Worm (Caenorhabditis elegans) whole organism, L4 larva: ENCODE results near the gene sto-2.

Experiments
- F26F4.8 ChIP-seq: fragments of 200-800 bp; sonication (Bioruptor generic); conservative IDR thresholded peaks from 2 replicates; pipeline ENCODE4 v1.3.6; 2022; ENCODE audit warnings: missing genetic modification characterization, missing compliant biosample characterization
- F49E8.2 ChIP-seq: sonication (generic microtip); optimal IDR thresholded peaks from 2 replicates; lab custom pipeline; 2016; ENCODE audit warnings: missing compliant biosample characterization, mild to moderate bottlenecking, missing genetic modification characterization, borderline replicate concordance
- ceh-20 ChIP-seq: fragments of 200-800 bp; sonication (Bioruptor generic); IDR thresholded peaks from 2 replicates; pipeline ENCODE4 v1.3.6; 2022; ENCODE audit warnings: missing genetic modification reagents, missing genetic modification characterization, missing compliant biosample characterization
- ceh-44 ChIP-seq: fragments of 200-800 bp; sonication (Bioruptor generic); IDR thresholded peaks from 2 replicates; pipeline ENCODE4 v1.3.6; 2022; ENCODE audit warnings: missing genetic modification reagents, missing genetic modification characterization, missing compliant biosample characterization
- ceh-82 ChIP-seq: sonication (generic microtip); optimal IDR thresholded peaks from 2 replicates; lab custom pipeline; 2017; ENCODE audit warnings: missing biosample characterization, missing genetic modification characterization
- ces-1 ChIP-seq: fragments of 150-350 bp; sonication (generic microtip); optimal IDR thresholded peaks from 4 replicates; lab custom pipeline; 2014; ENCODE audit warnings: missing biosample characterization, missing genetic modification reagents, missing genetic modification characterization
- ctbp-1 ChIP-seq: fragments of 200-800 bp; sonication (Bioruptor generic); IDR thresholded peaks from 2 replicates; pipeline ENCODE4 v1.3.6; 2022; ENCODE audit warnings: missing genetic modification reagents, missing genetic modification characterization, missing compliant biosample characterization
- daf-8 ChIP-seq: fragments of 200-800 bp; sonication (Bioruptor generic); IDR thresholded peaks from 2 replicates; pipeline ENCODE4 v1.3.6; 2022; ENCODE audit warnings: missing genetic modification characterization, missing compliant biosample characterization
- dmd-6 ChIP-seq: fragments of 200-800 bp; sonication (Bioruptor generic); IDR thresholded peaks from 2 replicates; pipeline ENCODE4 v1.3.6; 2022; ENCODE audit warnings: missing genetic modification reagents, missing genetic modification characterization, missing compliant biosample characterization
- dmd-8 ChIP-seq: fragments of 200-800 bp; sonication (Bioruptor generic); IDR thresholded peaks from 2 replicates; pipeline ENCODE4 v1.3.6; 2022; ENCODE audit warnings: missing genetic modification characterization, missing compliant biosample characterization
- dmd-9 ChIP-seq: fragments of 200-800 bp; sonication (Bioruptor generic); IDR thresholded peaks from 2 replicates; pipeline ENCODE4 v1.3.6; 2022; ENCODE audit warnings: missing genetic modification reagents, missing genetic modification characterization, missing compliant biosample characterization
- dpl-1 ChIP-seq: fragments of 150-350 bp; optimal IDR thresholded peaks from 2 replicates; lab custom pipeline; 2014; ENCODE audit warnings: missing biosample characterization, missing genetic modification reagents, missing genetic modification characterization
- dve-1 ChIP-seq: sonication (generic microtip); optimal IDR thresholded peaks from 2 replicates; lab custom pipeline; 2017; ENCODE audit warnings: antibody characterized with exemption, mild to moderate bottlenecking, missing genetic modification characterization, missing compliant biosample characterization; ENCODE audit not compliant: insufficient read depth
- egl-43 ChIP-seq: fragments of 200-800 bp; sonication (Bioruptor generic); IDR thresholded peaks from 2 replicates; pipeline ENCODE4 v1.3.6; 2022; ENCODE audit warnings: missing genetic modification reagents, missing genetic modification characterization, missing compliant biosample characterization
- fkh-10 ChIP-seq: fragments of 150-350 bp; optimal IDR thresholded peaks from 2 replicates; lab custom pipeline; 2014; ENCODE audit warnings: missing biosample characterization, missing genetic modification reagents, missing genetic modification characterization
- gei-8 ChIP-seq: fragments of 200-800 bp; sonication (Bioruptor generic); optimal IDR thresholded peaks from 2 replicates; lab custom pipeline; 2018; ENCODE audit warnings: mild to moderate bottlenecking, missing genetic modification characterization, missing compliant biosample characterization
- hlh-30 ChIP-seq: sonication (generic microtip); optimal IDR thresholded peaks from 2 replicates; lab custom pipeline; 2017; ENCODE audit warnings: antibody characterized with exemption, mild to moderate bottlenecking, missing genetic modification characterization, missing compliant biosample characterization; ENCODE audit not compliant: insufficient read depth
- hmg-1.1 ChIP-seq: fragments of 200-800 bp; sonication (Bioruptor generic); IDR thresholded peaks from 2 replicates; pipeline ENCODE4 v1.3.6; 2022; ENCODE audit warnings: missing genetic modification reagents, missing genetic modification characterization, missing compliant biosample characterization
- lim-7 ChIP-seq: fragments of 200-800 bp; sonication (Bioruptor generic); IDR thresholded peaks from 2 replicates; pipeline ENCODE4 v1.3.6; 2022; ENCODE audit warnings: missing genetic modification characterization, missing compliant biosample characterization
- lin-1 ChIP-seq: fragments of 200-800 bp; sonication (Bioruptor generic); IDR thresholded peaks from 2 replicates; pipeline ENCODE4 v1.3.6; 2022; ENCODE audit warnings: missing genetic modification reagents, missing genetic modification characterization, missing compliant biosample characterization
- lin-13 ChIP-seq: fragments of 150-350 bp; optimal IDR thresholded peaks from 2 replicates; lab custom pipeline; 2014; ENCODE audit warnings: missing biosample characterization, missing genetic modification reagents, missing genetic modification characterization
- lin-15B ChIP-seq: fragments of 150-350 bp; sonication (generic microtip); optimal IDR thresholded peaks from 3 replicates; lab custom pipeline; 2014; ENCODE audit warnings: missing biosample characterization, missing genetic modification characterization
- lin-38 ChIP-seq: fragments of 200-800 bp; sonication (Bioruptor generic); IDR thresholded peaks from 2 replicates; pipeline ENCODE4 v1.3.6; 2022; ENCODE audit warnings: missing genetic modification reagents, missing genetic modification characterization, missing compliant biosample characterization
- lin-39 ChIP-seq: fragments of 150-350 bp; optimal IDR thresholded peaks from 2 replicates; lab custom pipeline; 2014; ENCODE audit warnings: missing biosample characterization, missing genetic modification reagents, missing genetic modification characterization
- lsy-2 ChIP-seq, 2 experiments: fragments of 150-350 bp in 1 of 2; sonication (generic microtip) in 1 of 2; optimal IDR thresholded peaks; 2 replicates each; lab custom pipeline; 2014 to 2017; ENCODE audit warnings: missing biosample characterization in 2 of 2, missing genetic modification characterization in 2 of 2
- madf-5 ChIP-seq, 2 experiments: fragments of 200-800 bp; sonication (Bioruptor generic); IDR thresholded peaks; 2 replicates each; pipeline ENCODE4 v1.3.6; 2022; ENCODE audit warnings: missing compliant biosample characterization in 2 of 2, missing genetic modification characterization in 2 of 2
- madf-9 ChIP-seq: fragments of 200-800 bp; sonication (Bioruptor generic); conservative IDR thresholded peaks from 2 replicates; pipeline ENCODE4 v1.3.6; 2022; ENCODE audit warnings: missing genetic modification reagents, missing genetic modification characterization, missing compliant biosample characterization
- mdt-29 ChIP-seq: fragments of 200-800 bp; sonication (Bioruptor generic); IDR thresholded peaks from 2 replicates; pipeline ENCODE4 v1.3.6; 2022; ENCODE audit warnings: missing genetic modification reagents, missing genetic modification characterization, missing compliant biosample characterization
- mep-1 ChIP-seq: fragments of 150-350 bp; sonication (generic microtip); optimal IDR thresholded peaks from 3 replicates; lab custom pipeline; 2014; ENCODE audit warnings: missing biosample characterization, missing genetic modification characterization
- mes-2 ChIP-seq: sonication (generic microtip); optimal IDR thresholded peaks from 2 replicates; lab custom pipeline; 2016; ENCODE audit warnings: missing genotype, mild to moderate bottlenecking, missing genetic modification characterization, missing compliant biosample characterization; ENCODE audit not compliant: poor library complexity, severe bottlenecking
- mxl-2 ChIP-seq: fragments of 200-800 bp; sonication (Bioruptor generic); conservative IDR thresholded peaks from 2 replicates; pipeline ENCODE4 v1.3.6; 2022; ENCODE audit warnings: missing genetic modification reagents, missing genetic modification characterization, missing compliant biosample characterization
- mxl-3 ChIP-seq: fragments of 200-800 bp; sonication (Bioruptor generic); optimal IDR thresholded peaks from 2 replicates; lab custom pipeline; 2018; ENCODE audit warnings: mild to moderate bottlenecking, missing genetic modification characterization, missing compliant biosample characterization
- nhr-10 ChIP-seq: fragments of 150-350 bp; optimal IDR thresholded peaks from 2 replicates; lab custom pipeline; 2014; ENCODE audit warnings: missing biosample characterization, missing genetic modification characterization
- nhr-237 ChIP-seq: sonication (generic microtip); optimal IDR thresholded peaks from 2 replicates; lab custom pipeline; 2017; ENCODE audit warnings: missing biosample characterization, missing genetic modification characterization
- nhr-25 ChIP-seq: sonication (generic microtip); optimal IDR thresholded peaks from 2 replicates; lab custom pipeline; 2017; ENCODE audit warnings: missing genetic modification characterization, mild to moderate bottlenecking, missing compliant biosample characterization, antibody characterized with exemption, moderate library complexity, borderline replicate concordance; ENCODE audit not compliant: insufficient read depth
- nhr-28 ChIP-seq: fragments of 150-350 bp; optimal IDR thresholded peaks from 2 replicates; lab custom pipeline; 2014; ENCODE audit warnings: missing biosample characterization, missing genetic modification characterization
- nhr-42 ChIP-seq: fragments of 200-800 bp; sonication (Bioruptor generic); IDR thresholded peaks from 2 replicates; pipeline ENCODE4 v1.3.6; 2022; ENCODE audit warnings: missing genetic modification characterization, missing compliant biosample characterization
- nhr-6 ChIP-seq: fragments of 150-350 bp; optimal IDR thresholded peaks from 2 replicates; lab custom pipeline; 2014; ENCODE audit warnings: missing biosample characterization, missing genetic modification characterization
- nhr-76 ChIP-seq: fragments of 150-350 bp; optimal IDR thresholded peaks from 2 replicates; lab custom pipeline; 2014; ENCODE audit warnings: missing biosample characterization, missing genetic modification characterization
- pha-4 ChIP-seq, 2 experiments: fragments of 150-350 bp in 1 of 2; fragments of 200-800 bp in 1 of 2; sonication (Bioruptor generic) in 1 of 2; IDR thresholded peaks in 1 of 2; optimal IDR thresholded peaks in 1 of 2; 2 replicates each; pipeline versions ENCODE4 v1.3.6 to Lab custom; 2014 to 2022; ENCODE audit warnings: missing genetic modification characterization in 2 of 2, missing genetic modification reagents in 2 of 2, missing biosample characterization in 1 of 2, missing compliant biosample characterization in 1 of 2
- pqm-1 ChIP-seq: sonication (generic microtip); optimal IDR thresholded peaks from 2 replicates; lab custom pipeline; 2017; ENCODE audit warnings: missing biosample characterization, missing genetic modification characterization
- saeg-2 ChIP-seq: fragments of 200-800 bp; sonication (Bioruptor generic); IDR thresholded peaks from 2 replicates; pipeline ENCODE4 v1.3.6; 2022; ENCODE audit warnings: missing genetic modification reagents, missing genetic modification characterization, missing compliant biosample characterization
- set-16 ChIP-seq: fragments of 200-800 bp; sonication (Bioruptor generic); IDR thresholded peaks from 2 replicates; pipeline ENCODE4 v1.3.6; 2022; ENCODE audit warnings: missing genetic modification reagents, missing genetic modification characterization, missing compliant biosample characterization
- unc-130 ChIP-seq: sonication (generic microtip); optimal IDR thresholded peaks from 2 replicates; lab custom pipeline; 2016; ENCODE audit warnings: missing genetic modification reagents, missing genetic modification characterization, missing compliant biosample characterization
- unc-62 ChIP-seq, 3 experiments: fragments of 150-350 bp in 1 of 3; sonication (generic microtip); optimal IDR thresholded peaks in 2 of 3; peaks in 1 of 3; 1 replicate in 1 of 3; 2 replicates in 2 of 3; lab custom pipeline; 2014 to 2017; ENCODE audit warnings: missing biosample characterization in 3 of 3, missing genetic modification characterization in 3 of 3, missing genetic modification reagents in 3 of 3, missing genotype in 1 of 3
- zfp-2 ChIP-seq: sonication (generic microtip); optimal IDR thresholded peaks from 2 replicates; lab custom pipeline; 2016; ENCODE audit warnings: mild to moderate bottlenecking, missing genetic modification characterization, missing compliant biosample characterization
- zip-11 ChIP-seq: fragments of 200-800 bp; sonication (Bioruptor generic); IDR thresholded peaks from 2 replicates; pipeline ENCODE4 v1.3.6; 2022; ENCODE audit warnings: missing genetic modification characterization, missing compliant biosample characterization
- zip-2 ChIP-seq: fragments of 150-350 bp; optimal IDR thresholded peaks from 2 replicates; lab custom pipeline; 2014; ENCODE audit warnings: missing biosample characterization, missing genetic modification characterization
- ztf-11 ChIP-seq: fragments of 150-350 bp; optimal IDR thresholded peaks from 2 replicates; lab custom pipeline; 2014; ENCODE audit warnings: missing biosample characterization, missing genetic modification characterization

sto-2 gene

DNA sequence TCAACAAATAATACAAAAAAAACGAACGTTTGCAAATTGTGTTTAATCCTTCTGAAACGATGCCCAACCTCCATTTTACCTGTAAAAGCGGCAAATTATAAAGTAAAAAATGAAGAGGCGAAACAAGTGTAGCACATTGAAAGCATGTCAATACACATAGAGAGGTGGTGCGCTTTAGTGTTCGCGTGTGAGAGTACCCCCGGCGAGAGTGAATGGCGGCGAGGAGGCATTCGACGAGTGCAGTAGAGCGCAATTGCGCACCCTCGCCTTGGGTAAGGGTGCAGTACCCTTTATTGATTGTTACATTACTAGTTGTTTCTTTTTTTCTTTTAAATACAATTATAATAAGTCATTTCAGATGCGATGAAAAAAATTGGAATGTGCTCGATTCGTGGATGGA, 48.0 kb downstream of the sto-2 start, which contains the start of gene hst-6 (continued):
- no peak for TF ChIP-seq dmd-9 (GFP tag; lab: Robert Waterston, UW)
- TF ChIP-seq dmd-8 (GFP tag; lab: Robert Waterston, UW), result no peak
- no peak for TF ChIP-seq ceh-44 (GFP tag; lab: Robert Waterston, UW)
- TF ChIP-seq ztf-11 (tag; lab: Kevin White, UChicago), result no peak
- peak; percentile 96 for TF ChIP-seq lin-38 (GFP tag; lab: Robert Waterston, UW)
- no peak for TF ChIP-seq lim-7
- TF ChIP-seq unc-62 (GFP tag; optimal IDR thresholded peaks at IDR 0.05 in 1 of 2; lab: Kevin White, UChicago), result peak in 1 of 2 experiments; percentile 98
- TF ChIP-seq unc-62 (tag; optimal IDR thresholded peaks at IDR 0.05; lab: Kevin White, UChicago), result no peak
- TF ChIP-seq madf-9 (GFP tag; lab: Robert Waterston, UW), result no peak
- no peak for TF ChIP-seq ctbp-1 (GFP tag; lab: Robert Waterston, UW)
- TF ChIP-seq mxl-2 (GFP tag; lab: Robert Waterston, UW), result no peak
- 0 out of 2 replicates have a peak, but pooled peaks have one; percentile 20 for TF ChIP-seq lin-1 (GFP tag; lab: Robert Waterston, UW)
- no peak for TF ChIP-seq ces-1 (GFP tag; lab: Kevin White, UChicago)
- TF ChIP-seq nhr-25, result no peak
- TF ChIP-seq set-16 (GFP tag; lab: Robert Waterston, UW), result no peak
- TF ChIP-seq F26F4.8 (GFP tag; lab: Robert Waterston, UW), result no peak
- peak; percentile 43 for TF ChIP-seq dpl-1 (GFP tag; lab: Kevin White, UChicago)
- peak; percentile 69 for TF ChIP-seq mxl-3 (GFP tag; lab: Kevin White, UChicago)
- no peak for TF ChIP-seq gei-8
- TF ChIP-seq madf-5 (GFP tag; IDR thresholded peaks at IDR 0.05; lab: Robert Waterston, UW), result 0 out of 4 replicates have a peak, but pooled peaks of 1 of the 2 experiments have one; percentile 45
- TF ChIP-seq pha-4 (GFP tag; IDR thresholded peaks at IDR 0.05; lab: Robert Waterston, UW), result 0 out of 2 replicates have a peak, but pooled peaks have one; percentile 41
- TF ChIP-seq pha-4 (tag; optimal IDR thresholded peaks at IDR 0.05; lab: Kevin White, UChicago), result no peak
- no peak for TF ChIP-seq ceh-82 (tag; lab: Kevin White, UChicago)
- TF ChIP-seq nhr-42 (GFP tag; lab: Robert Waterston, UW), result no peak
- TF ChIP-seq egl-43 (GFP tag; lab: Robert Waterston, UW), result peak; percentile 68
- no peak for TF ChIP-seq lin-39 (tag; lab: Kevin White, UChicago)
- no peak for TF ChIP-seq unc-130 (GFP tag; lab: Kevin White, UChicago)
- no peak for TF ChIP-seq nhr-237 (tag; lab: Kevin White, UChicago)
- no peak for TF ChIP-seq nhr-76 (tag; lab: Kevin White, UChicago)
- peak; percentile 77 for TF ChIP-seq nhr-28 (tag; lab: Kevin White, UChicago)
- peak; percentile 69 for TF ChIP-seq lin-13 (GFP tag; lab: Kevin White, UChicago)
- TF ChIP-seq, all 104 proteins: peak for 36

DNA sequence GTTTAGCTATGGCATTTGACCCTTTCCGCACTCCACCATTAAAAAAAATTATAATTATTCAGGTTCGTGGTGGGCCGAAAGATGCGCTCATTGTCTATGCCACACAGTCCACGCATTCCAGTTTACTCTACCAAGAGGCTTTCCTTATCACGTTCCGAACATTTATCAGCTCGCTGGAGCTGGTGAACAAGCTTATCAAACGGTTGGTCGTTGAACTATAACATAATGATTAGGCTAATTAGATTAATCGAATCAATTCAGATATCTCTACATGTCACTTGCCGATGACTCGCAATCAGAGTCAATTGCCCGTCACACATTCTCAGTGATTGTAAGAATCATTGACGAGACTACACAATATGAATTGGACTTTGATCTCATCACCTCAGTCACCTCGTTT, 53.8 kb downstream of the sto-2 start:
- TF ChIP-seq madf-5 (GFP tag; IDR thresholded peaks at IDR 0.05; lab: Robert Waterston, UW), result no peak
- TF ChIP-seq pqm-1, result peak; percentile 4
- TF ChIP-seq dve-1, result peak; percentile 41
- TF ChIP-seq mdt-29, result no peak
- TF ChIP-seq hmg-1.1, result no peak
- TF ChIP-seq F49E8.2 (tag; lab: Kevin White, UChicago), result no peak
- no peak for TF ChIP-seq mxl-3 (GFP tag; lab: Kevin White, UChicago)
- no peak for TF ChIP-seq nhr-6
- TF ChIP-seq hlh-30 (tag; lab: Kevin White, UChicago), result no peak
- no peak for TF ChIP-seq saeg-2 (GFP tag; lab: Robert Waterston, UW)
- no peak for TF ChIP-seq nhr-10 (tag; lab: Kevin White, UChicago)
- TF ChIP-seq nhr-42 (GFP tag; lab: Robert Waterston, UW), result no peak
- no peak for TF ChIP-seq mep-1 (tag; lab: Kevin White, UChicago)
- no peak for TF ChIP-seq nhr-237 (tag; lab: Kevin White, UChicago)
- no peak for TF ChIP-seq zfp-2
- no peak for TF ChIP-seq zip-11
- TF ChIP-seq lsy-2 (tag; optimal IDR thresholded peaks at IDR 0.05; lab: Kevin White, UChicago), result no peak
- TF ChIP-seq daf-8, result no peak
- TF ChIP-seq fkh-10 (GFP tag; lab: Kevin White, UChicago), result no peak
- no peak for TF ChIP-seq ceh-20 (GFP tag; lab: Robert Waterston, UW)
- peak; percentile 20; the same call in 1 of the 2 replicates for TF ChIP-seq dmd-6
- TF ChIP-seq lin-15B (tag; lab: Kevin White, UChicago), result no peak
- TF ChIP-seq mes-2 (tag; lab: Kevin White, UChicago), result no peak
- no peak for TF ChIP-seq zip-2 (tag; lab: Kevin White, UChicago)
